Fruit fly (Drosophila melanogaster) S2 (cell line): Measurements from ENCODE around the gene PIP82.

Experiments
- CG8478 ChIP-seq: fragments of >200 bp; optimal IDR thresholded peaks from 2 replicates; lab custom pipeline; 2018
- CTCF ChIP-seq, 2 experiments: fragments of >200 bp; optimal IDR thresholded peaks; 2 replicates each; lab custom pipeline; 2018

DNA sequence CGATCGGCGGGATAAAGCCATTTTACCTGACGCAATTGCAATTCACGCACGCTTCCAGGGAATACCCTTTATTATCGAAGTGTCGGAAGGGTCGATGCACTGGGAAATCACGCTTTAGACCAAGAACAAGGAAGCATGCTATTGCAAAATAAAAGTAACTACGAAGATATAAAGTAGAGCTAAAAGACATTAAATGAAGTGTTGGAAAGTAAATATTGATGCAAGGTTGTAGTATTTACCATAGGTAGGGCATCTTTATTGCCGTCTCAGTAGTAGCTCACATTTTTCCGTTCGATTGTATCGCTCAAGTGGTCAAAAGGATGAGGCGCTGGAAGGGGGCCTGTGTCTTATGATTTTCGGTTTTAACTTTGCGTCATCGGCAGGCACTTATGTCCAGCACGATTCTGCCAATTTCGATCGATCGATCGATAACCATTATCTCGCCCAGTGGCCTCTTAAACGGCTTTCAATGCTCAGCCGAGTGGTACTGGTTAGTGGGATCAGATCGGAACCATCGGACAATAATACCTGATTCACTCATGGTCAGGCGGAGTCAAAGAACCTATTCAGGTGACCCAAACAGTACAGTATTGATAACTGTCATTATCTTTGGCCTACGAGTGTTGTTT is 31.8 kb downstream of the PIP82 start:
- TF ChIP-seq CTCF (optimal IDR thresholded peaks at IDR 0.05; lab: Kevin White, UChicago) (no peak), CG8478 (lab: Kevin White, UChicago) (no peak)
